Worm (Caenorhabditis elegans) whole organism, L1 larva: ENCODE measurements around the gene srg-20.

Experiments used
- C04F5.9 ChIP-seq: sonication (generic microtip); optimal IDR thresholded peaks from 2 replicates; lab custom pipeline; 2016; ENCODE audit warnings: missing genetic modification characterization, missing compliant biosample characterization
- aly-2 ChIP-seq: fragments of 150-350 bp; optimal IDR thresholded peaks from 2 replicates; lab custom pipeline; 2014; ENCODE audit warnings: missing biosample characterization, missing genetic modification characterization
- sox-4 ChIP-seq: sonication (generic microtip); optimal IDR thresholded peaks from 2 replicates; lab custom pipeline; 2016; ENCODE audit warnings: missing genetic modification characterization, missing compliant biosample characterization
- tlp-1 ChIP-seq: fragments of 150-350 bp; optimal IDR thresholded peaks from 2 replicates; lab custom pipeline; 2014; ENCODE audit warnings: missing biosample characterization, missing genetic modification characterization

DNA sequence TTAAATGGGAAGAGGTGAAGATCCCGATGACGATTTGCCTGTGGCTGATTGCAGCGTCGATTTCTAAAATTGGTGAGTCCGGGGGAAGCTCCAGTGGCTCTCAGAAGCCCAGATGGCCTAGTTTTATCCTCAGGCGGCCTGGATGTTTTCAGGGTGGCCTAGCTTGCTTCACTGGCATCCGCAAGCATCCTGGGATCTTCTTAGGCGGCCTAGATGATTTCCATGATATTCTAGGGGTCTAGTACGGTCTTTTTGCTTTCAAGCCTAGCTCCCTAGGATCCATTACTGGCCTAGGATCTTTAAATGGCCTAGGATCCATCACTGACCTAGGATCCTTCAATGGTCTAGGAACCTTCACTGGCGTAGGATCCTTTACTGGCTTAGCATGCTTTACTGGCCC lies 34.5 kb downstream of the srg-20 start:
- no peak for TF ChIP-seq C04F5.9 (tag; lab: Kevin White, UChicago)
- TF ChIP-seq sox-4 (tag; lab: Kevin White, UChicago): no peak
- TF ChIP-seq tlp-1 (tag; lab: Kevin White, UChicago): no peak
- TF ChIP-seq aly-2 (tag; lab: Kevin White, UChicago): no peak
